Worm (Caenorhabditis elegans): ENCODE measurements around the gene fbxb-50.

Gene fbxb-50

ce11 chrII:1567646-1568045, 11.4 kb downstream of the fbxb-50 start, which contains the start of gene K05F6.8:
Gene K05F6.8 (minus strand): TSS chrII:1567746.
- TF ChIP-seq lsy-12 (tag; optimal IDR thresholded peaks at IDR 0.05) (no peak), fkh-10 (GFP tag; optimal IDR thresholded peaks at IDR 0.05) (no peak), nhr-28 (tag; optimal IDR thresholded peaks at IDR 0.05) (no peak), egl-27 (tag; optimal IDR thresholded peaks at IDR 0.05) (no peak), lin-39 (tag; optimal IDR thresholded peaks at IDR 0.05) (no peak), nhr-43 (tag; optimal IDR thresholded peaks at IDR 0.05; ENCODE audit: poor library complexity, severe bottlenecking) (no peak), jun-1 (tag; optimal IDR thresholded peaks at IDR 0.05) (no peak), elt-1 (tag; optimal IDR thresholded peaks at IDR 0.05) (no peak), fos-1 (tag; optimal IDR thresholded peaks at IDR 0.05) (no peak), hmg-11 (tag; optimal IDR thresholded peaks at IDR 0.05) (no peak), nfya-1 (tag; optimal IDR thresholded peaks at IDR 0.05; ENCODE audit: insufficient read depth) (no peak), ceh-16 (tag; optimal IDR thresholded peaks at IDR 0.05) (no peak), pqm-1 (tag; optimal IDR thresholded peaks at IDR 0.05) (no peak), ztf-11 (tag; optimal IDR thresholded peaks at IDR 0.05) (no peak), ama-1 (optimal IDR thresholded peaks at IDR 0.05) (no peak), nhr-11 (tag; optimal IDR thresholded peaks at IDR 0.05) (no peak), mml-1 (tag; optimal IDR thresholded peaks at IDR 0.05) (no peak), snpc-4 (tag; optimal IDR thresholded peaks at IDR 0.05) (no peak), daf-12 (tag; optimal IDR thresholded peaks at IDR 0.05) (no peak)

ce11 chrII:1568214-1568613, 12.0 kb downstream of the fbxb-50 start, which contains the start of gene fbxb-49:
Gene fbxb-49 (plus strand): TSS chrII:1568514.
- TF ChIP-seq nhr-12 (tag; optimal IDR thresholded peaks at IDR 0.05) (no peak), unc-62 (GFP tag; optimal IDR thresholded peaks at IDR 0.05) (no peak), ceh-28 (tag; optimal IDR thresholded peaks at IDR 0.05) (no peak)

DNA sequence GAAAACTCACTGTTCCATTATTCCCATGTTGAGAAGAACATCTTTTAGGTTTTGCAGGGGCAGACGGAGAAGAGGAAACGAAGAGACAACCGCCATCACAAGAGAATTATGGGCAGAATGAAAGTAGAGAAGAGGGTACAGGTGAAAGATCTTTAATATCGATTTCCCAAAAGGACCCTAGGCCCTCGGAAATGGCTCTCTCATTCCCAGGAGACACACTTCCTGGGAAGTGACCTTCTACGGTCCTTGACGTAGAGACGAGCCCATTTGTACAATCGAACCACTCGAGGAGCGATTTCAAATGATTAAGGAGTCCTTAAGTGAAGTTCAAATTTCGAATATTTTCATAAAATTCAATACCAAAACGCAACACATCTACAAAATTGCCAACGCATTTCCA, 14.8 kb downstream of the fbxb-50 start, which contains the start of gene fbxb-46:
fbxb-46 (minus strand) TSS at position 101 of the 400 bp plus-strand sequence.
- TF ChIP-seq pha-4 (tag; optimal IDR thresholded peaks at IDR 0.05) (no peak), ceh-82 (tag; optimal IDR thresholded peaks at IDR 0.05) (no peak), mml-1 (tag; optimal IDR thresholded peaks at IDR 0.05) (no peak), nhr-77 (tag; optimal IDR thresholded peaks at IDR 0.05) (no peak), unc-39 (tag; optimal IDR thresholded peaks at IDR 0.05) (no peak), tbx-2 (tag; optimal IDR thresholded peaks at IDR 0.05) (no peak), elt-1 (tag; optimal IDR thresholded peaks at IDR 0.05) (no peak), nhr-25 (tag; optimal IDR thresholded peaks at IDR 0.05) (no peak), eor-1 (tag; optimal IDR thresholded peaks at IDR 0.05) (no peak), ceh-28 (tag; optimal IDR thresholded peaks at IDR 0.05) (no peak), elt-2 (tag; optimal IDR thresholded peaks at IDR 0.05) (no peak), hmg-11 (tag; optimal IDR thresholded peaks at IDR 0.05) (no peak), jun-1 (tag; optimal IDR thresholded peaks at IDR 0.05) (no peak), mdl-1 (tag; optimal IDR thresholded peaks at IDR 0.05) (no peak)

DNA sequence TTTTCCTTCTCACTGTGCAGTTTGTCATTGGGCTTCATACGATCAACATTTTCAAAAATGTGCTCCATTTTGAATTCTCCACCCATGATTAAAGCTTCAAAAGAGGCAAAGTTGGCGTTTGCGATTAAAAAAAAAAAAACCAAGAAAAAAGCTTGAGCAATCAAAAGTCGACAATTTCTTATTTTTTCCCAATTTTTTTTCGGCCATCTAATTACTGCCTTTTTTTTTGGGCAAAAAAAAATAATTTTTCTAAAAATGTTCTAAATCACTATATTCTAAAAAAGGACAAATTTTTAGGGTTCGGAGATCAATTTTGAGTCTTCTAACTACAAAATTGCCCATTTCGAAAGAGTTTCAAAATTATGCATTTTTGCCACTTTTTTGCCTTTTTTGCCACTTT, 19.8 kb downstream of the fbxb-50 start, which contains the start of gene K05F6.10:
K05F6.10 (minus strand) TSS at position 101 of the 400 bp plus-strand sequence.
- TF ChIP-seq ceh-9 (tag; optimal IDR thresholded peaks at IDR 0.05) (no peak), lin-15B (tag; optimal IDR thresholded peaks at IDR 0.05) (no peak), fkh-10 (GFP tag; optimal IDR thresholded peaks at IDR 0.05) (no peak), aly-2 (tag; optimal IDR thresholded peaks at IDR 0.05) (no peak), unc-39 (tag; optimal IDR thresholded peaks at IDR 0.05) (no peak), ztf-4 (tag; optimal IDR thresholded peaks at IDR 0.05) (no peak), zag-1 (tag; optimal IDR thresholded peaks at IDR 0.05) (no peak), nfya-1 (tag; optimal IDR thresholded peaks at IDR 0.05; ENCODE audit: insufficient read depth) (no peak), ama-1 (optimal IDR thresholded peaks at IDR 0.05) (no peak), nhr-67 (tag; optimal IDR thresholded peaks at IDR 0.05) (no peak), nhr-76 (tag; optimal IDR thresholded peaks at IDR 0.05) (no peak), elt-2 (tag; optimal IDR thresholded peaks at IDR 0.05) (no peak), pha-4 (tag; optimal IDR thresholded peaks at IDR 0.05) (no peak), egl-27 (tag; optimal IDR thresholded peaks at IDR 0.05) (no peak), ceh-16 (tag; optimal IDR thresholded peaks at IDR 0.05) (no peak), ceh-82 (tag; optimal IDR thresholded peaks at IDR 0.05) (no peak), egl-5 (tag; optimal IDR thresholded peaks at IDR 0.05) (no peak), pqm-1 (tag; optimal IDR thresholded peaks at IDR 0.05) (no peak), nhr-28 (tag; optimal IDR thresholded peaks at IDR 0.05) (no peak)
